Worm (Caenorhabditis elegans) whole organism, L4 larva: ENCODE results near the gene C06G1.1.

Experiments used
- F10B5.3 ChIP-seq: sonication (generic microtip); optimal IDR thresholded peaks from 2 replicates; lab custom pipeline; 2016; ENCODE audit warnings: mild to moderate bottlenecking, missing genetic modification characterization, missing compliant biosample characterization
- F26F4.8 ChIP-seq: fragments of 200-800 bp; sonication (Bioruptor generic); conservative IDR thresholded peaks from 2 replicates; pipeline ENCODE4 v1.3.6; 2022; ENCODE audit warnings: missing genetic modification characterization, missing compliant biosample characterization
- F49E8.2 ChIP-seq: sonication (generic microtip); optimal IDR thresholded peaks from 2 replicates; lab custom pipeline; 2016; ENCODE audit warnings: missing compliant biosample characterization, mild to moderate bottlenecking, missing genetic modification characterization, borderline replicate concordance
- T26A8.4 ChIP-seq: fragments of 200-800 bp; sonication (Bioruptor generic); IDR thresholded peaks from 2 replicates; pipeline ENCODE4 v1.3.6; 2022; ENCODE audit warnings: missing genetic modification characterization, missing compliant biosample characterization
- Y105C5A.15 ChIP-seq: fragments of 200-800 bp; sonication (Bioruptor generic); IDR thresholded peaks from 2 replicates; pipeline ENCODE4 v1.3.6; 2022; ENCODE audit warnings: missing genetic modification characterization, missing compliant biosample characterization
- Y5F2A.4 ChIP-seq: fragments of 200-800 bp; sonication (Bioruptor generic); optimal IDR thresholded peaks from 2 replicates; lab custom pipeline; 2018; ENCODE audit warnings: mild to moderate bottlenecking, missing genetic modification characterization, missing compliant biosample characterization
- Y75B8A.6 ChIP-seq: fragments of 200-800 bp; sonication (Bioruptor generic); IDR thresholded peaks from 2 replicates; pipeline ENCODE4 v1.3.6; 2022; ENCODE audit warnings: missing genetic modification reagents, missing genetic modification characterization, missing compliant biosample characterization
- aha-1 ChIP-seq: fragments of 150-350 bp; peaks from one replicate; lab custom pipeline; 2014; ENCODE audit warnings: missing biosample characterization, missing genetic modification characterization
- ceh-82 ChIP-seq: sonication (generic microtip); optimal IDR thresholded peaks from 2 replicates; lab custom pipeline; 2017; ENCODE audit warnings: missing biosample characterization, missing genetic modification characterization
- cey-2 ChIP-seq: sonication (generic microtip); optimal IDR thresholded peaks from 3 replicates; lab custom pipeline; 2017; ENCODE audit warnings: missing genetic modification characterization, mild to moderate bottlenecking, missing compliant biosample characterization, antibody characterized with exemption, borderline replicate concordance; ENCODE audit not compliant: insufficient read depth
- daf-12 ChIP-seq: fragments of 150-350 bp; optimal IDR thresholded peaks from 2 replicates; lab custom pipeline; 2014; ENCODE audit warnings: missing biosample characterization, missing genetic modification reagents, missing genetic modification characterization
- dmd-6 ChIP-seq: fragments of 200-800 bp; sonication (Bioruptor generic); IDR thresholded peaks from 2 replicates; pipeline ENCODE4 v1.3.6; 2022; ENCODE audit warnings: missing genetic modification reagents, missing genetic modification characterization, missing compliant biosample characterization
- egl-43 ChIP-seq: fragments of 200-800 bp; sonication (Bioruptor generic); IDR thresholded peaks from 2 replicates; pipeline ENCODE4 v1.3.6; 2022; ENCODE audit warnings: missing genetic modification reagents, missing genetic modification characterization, missing compliant biosample characterization
- hlh-11 ChIP-seq: fragments of 200-800 bp; sonication (Bioruptor generic); optimal IDR thresholded peaks from 2 replicates; lab custom pipeline; 2018; ENCODE audit warnings: mild to moderate bottlenecking, missing genetic modification characterization, missing compliant biosample characterization
- hmg-1.1 ChIP-seq: fragments of 200-800 bp; sonication (Bioruptor generic); IDR thresholded peaks from 2 replicates; pipeline ENCODE4 v1.3.6; 2022; ENCODE audit warnings: missing genetic modification reagents, missing genetic modification characterization, missing compliant biosample characterization
- lin-29 ChIP-seq: fragments of 200-800 bp; sonication (Bioruptor generic); IDR thresholded peaks from 2 replicates; pipeline ENCODE4 v1.3.6; 2022; ENCODE audit warnings: missing genetic modification reagents, missing genetic modification characterization, missing compliant biosample characterization
- lin-39 ChIP-seq: fragments of 150-350 bp; optimal IDR thresholded peaks from 2 replicates; lab custom pipeline; 2014; ENCODE audit warnings: missing biosample characterization, missing genetic modification reagents, missing genetic modification characterization
- madf-9 ChIP-seq: fragments of 200-800 bp; sonication (Bioruptor generic); conservative IDR thresholded peaks from 2 replicates; pipeline ENCODE4 v1.3.6; 2022; ENCODE audit warnings: missing genetic modification reagents, missing genetic modification characterization, missing compliant biosample characterization
- mxl-3 ChIP-seq: fragments of 200-800 bp; sonication (Bioruptor generic); optimal IDR thresholded peaks from 2 replicates; lab custom pipeline; 2018; ENCODE audit warnings: mild to moderate bottlenecking, missing genetic modification characterization, missing compliant biosample characterization
- nhr-10 ChIP-seq: fragments of 150-350 bp; optimal IDR thresholded peaks from 2 replicates; lab custom pipeline; 2014; ENCODE audit warnings: missing biosample characterization, missing genetic modification characterization
- nhr-28 ChIP-seq: fragments of 150-350 bp; optimal IDR thresholded peaks from 2 replicates; lab custom pipeline; 2014; ENCODE audit warnings: missing biosample characterization, missing genetic modification characterization
- nhr-42 ChIP-seq: fragments of 200-800 bp; sonication (Bioruptor generic); IDR thresholded peaks from 2 replicates; pipeline ENCODE4 v1.3.6; 2022; ENCODE audit warnings: missing genetic modification characterization, missing compliant biosample characterization
- nhr-48 ChIP-seq: sonication (generic microtip); optimal IDR thresholded peaks from 2 replicates; lab custom pipeline; 2016; ENCODE audit warnings: mild to moderate bottlenecking, missing genetic modification characterization, missing compliant biosample characterization
- nhr-6 ChIP-seq: fragments of 150-350 bp; optimal IDR thresholded peaks from 2 replicates; lab custom pipeline; 2014; ENCODE audit warnings: missing biosample characterization, missing genetic modification characterization
- rbr-2 ChIP-seq: sonication (generic microtip); optimal IDR thresholded peaks from 2 replicates; lab custom pipeline; 2016; ENCODE audit warnings: missing genotype, missing genetic modification characterization, missing compliant biosample characterization
- saeg-2 ChIP-seq: fragments of 200-800 bp; sonication (Bioruptor generic); IDR thresholded peaks from 2 replicates; pipeline ENCODE4 v1.3.6; 2022; ENCODE audit warnings: missing genetic modification reagents, missing genetic modification characterization, missing compliant biosample characterization
- set-16 ChIP-seq: fragments of 200-800 bp; sonication (Bioruptor generic); IDR thresholded peaks from 2 replicates; pipeline ENCODE4 v1.3.6; 2022; ENCODE audit warnings: missing genetic modification reagents, missing genetic modification characterization, missing compliant biosample characterization
- snpc-1.2 ChIP-seq: fragments of 200-800 bp; sonication (Bioruptor generic); IDR thresholded peaks from 2 replicates; pipeline ENCODE4 v1.3.6; 2022; ENCODE audit warnings: missing genetic modification reagents, missing genetic modification characterization, missing compliant biosample characterization
- spr-1 ChIP-seq: sonication (generic microtip); optimal IDR thresholded peaks from 2 replicates; lab custom pipeline; 2016; ENCODE audit warnings: mild to moderate bottlenecking, missing genetic modification characterization, missing compliant biosample characterization
- unc-62 ChIP-seq, 3 experiments: fragments of 150-350 bp in 1 of 3; sonication (generic microtip); optimal IDR thresholded peaks in 2 of 3; peaks in 1 of 3; 1 replicate in 1 of 3; 2 replicates in 2 of 3; lab custom pipeline; 2014 to 2017; ENCODE audit warnings: missing biosample characterization in 3 of 3, missing genetic modification characterization in 3 of 3, missing genetic modification reagents in 3 of 3, missing genotype in 1 of 3
- vab-7 ChIP-seq: fragments of 200-800 bp; sonication (Bioruptor generic); IDR thresholded peaks from 2 replicates; pipeline ENCODE4 v1.3.6; 2022; ENCODE audit warnings: missing genetic modification reagents, missing genetic modification characterization, missing compliant biosample characterization
- zag-1 ChIP-seq: fragments of 150-350 bp; optimal IDR thresholded peaks from 2 replicates; lab custom pipeline; 2014; ENCODE audit warnings: missing biosample characterization, missing genetic modification characterization
- ztf-7 ChIP-seq: fragments of 150-350 bp; optimal IDR thresholded peaks from 2 replicates; lab custom pipeline; 2014; ENCODE audit warnings: missing biosample characterization, missing genetic modification characterization

C06G1.1 gene

DNA sequence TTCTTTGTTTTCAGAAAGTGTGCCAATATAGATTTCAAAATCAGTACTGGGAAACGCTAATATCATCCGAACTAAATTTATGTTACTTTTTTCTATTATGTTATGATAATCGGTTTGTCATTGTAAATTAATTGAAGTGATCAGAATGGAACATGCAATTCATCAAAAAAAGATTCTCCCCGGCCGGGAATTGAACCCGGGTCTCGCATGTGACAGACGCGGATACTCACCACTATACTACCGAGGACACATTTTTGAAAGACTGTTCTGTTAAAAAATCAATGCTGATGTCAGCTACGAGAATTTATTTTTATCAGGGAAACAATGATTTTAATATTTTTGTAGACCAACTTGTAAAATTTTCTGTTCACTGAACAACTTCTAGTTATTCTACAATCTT, 14.0 kb upstream of the C06G1.1 start (continued):
- peak; percentile 17 for TF ChIP-seq F10B5.3
- TF ChIP-seq hmg-1.1 (GFP tag; lab: Robert Waterston, UW): 0 out of 2 replicates have a peak, but pooled peaks have one; percentile 23
- TF ChIP-seq zag-1: no peak
- TF ChIP-seq madf-9 (GFP tag; lab: Robert Waterston, UW): peak; percentile 60; the same call in 1 of the 2 replicates

DNA sequence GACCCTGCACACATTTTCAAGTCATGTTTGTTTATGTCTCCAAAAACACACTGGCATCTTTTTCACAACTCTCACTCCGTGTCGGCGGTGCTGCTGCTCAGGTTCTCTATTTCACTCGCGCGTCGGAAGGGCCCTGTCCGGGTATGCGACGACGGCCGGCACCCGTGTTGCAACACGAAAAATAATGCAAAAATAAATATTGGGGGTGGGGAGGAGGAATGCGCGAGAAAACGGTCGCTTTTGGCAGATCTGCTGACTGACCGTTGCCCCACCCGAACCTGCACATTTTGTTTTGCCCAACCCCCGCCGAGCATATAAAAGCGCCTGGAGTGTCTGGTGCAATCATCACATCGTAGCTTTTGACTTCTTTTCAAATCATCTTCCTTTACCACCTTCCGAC, 11.7 kb upstream of the C06G1.1 start, which contains the start of gene cpg-19:
Gene cpg-19 (plus strand): TSS at position 341 of the 400 bp plus-strand sequence.
- TF ChIP-seq nhr-42 (GFP tag; lab: Robert Waterston, UW) (0 out of 2 replicates have a peak, but pooled peaks have one; percentile 14), nhr-10 (tag; lab: Kevin White, UChicago) (no peak), set-16 (GFP tag; lab: Robert Waterston, UW) (peak; percentile 60)

DNA sequence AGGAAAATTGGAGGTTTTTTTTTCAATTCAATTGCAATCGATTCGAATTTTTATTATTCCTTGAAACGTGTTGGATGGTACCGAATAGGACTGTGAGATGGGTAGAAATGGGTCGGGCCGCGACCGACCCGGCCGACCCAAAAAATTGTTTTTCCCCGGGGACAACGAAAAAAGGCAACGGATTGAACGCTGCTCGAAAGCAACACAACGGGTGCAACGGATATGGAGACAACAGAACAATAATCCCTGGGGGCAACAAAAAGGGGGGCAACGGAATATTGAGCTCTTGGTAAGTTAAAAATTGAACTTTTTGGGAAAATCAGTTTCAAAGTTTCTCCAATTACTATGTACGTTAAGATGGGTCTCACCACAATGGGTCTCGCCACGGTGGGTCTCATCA, 9.9 kb upstream of the C06G1.1 start:
- TF ChIP-seq Y75B8A.6 (GFP tag; lab: Robert Waterston, UW) (no peak), F49E8.2 (tag; lab: Kevin White, UChicago) (no peak), Y105C5A.15 (GFP tag; lab: Robert Waterston, UW) (no peak), nhr-6 (tag; lab: Kevin White, UChicago) (no peak), lin-29 (GFP tag; lab: Robert Waterston, UW) (no peak), rbr-2 (tag; lab: Kevin White, UChicago) (no peak), unc-62 (GFP tag; optimal IDR thresholded peaks at IDR 0.05 in 1 of 2; lab: Kevin White, UChicago) (peak in 1 of 2 experiments; percentile 64), unc-62 (tag; optimal IDR thresholded peaks at IDR 0.05; lab: Kevin White, UChicago) (no peak), aha-1 (tag; lab: Kevin White, UChicago) (peak; percentile 16)

DNA sequence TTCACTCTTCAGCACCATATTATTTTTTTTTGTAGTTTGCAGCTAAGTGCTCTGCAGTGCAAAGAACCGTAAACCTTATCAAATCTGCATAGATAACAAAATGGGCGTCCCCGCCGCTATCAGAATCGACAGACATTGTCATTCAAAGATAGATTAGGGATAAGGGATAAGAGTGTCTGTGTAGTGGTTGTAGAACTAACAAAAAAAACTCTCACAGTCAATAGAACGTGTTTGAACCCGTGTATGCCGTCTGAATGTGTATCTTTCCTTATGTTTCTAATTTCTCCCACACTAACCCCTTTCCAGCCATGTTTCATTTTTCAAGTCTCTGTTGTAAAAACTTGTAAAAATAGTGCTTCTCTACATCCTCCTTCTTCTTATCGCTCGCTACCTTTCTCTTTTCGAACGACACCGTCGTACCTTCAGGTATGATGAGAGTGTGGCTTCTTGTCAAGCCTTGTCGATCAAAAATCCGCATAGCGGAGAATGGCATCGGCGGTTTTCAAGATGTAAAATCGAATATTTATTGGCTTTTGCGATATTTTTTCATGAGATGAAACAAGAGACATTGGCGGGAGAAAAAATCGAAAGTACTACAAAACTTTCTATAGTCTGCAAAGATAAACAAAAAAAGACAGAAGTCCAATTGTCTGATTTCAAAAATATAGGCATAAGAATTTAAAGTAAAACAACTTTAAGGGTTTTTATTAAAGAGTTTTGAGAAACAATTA, 7.9 kb upstream of the C06G1.1 start:
- TF ChIP-seq dmd-6 (GFP tag; lab: Robert Waterston, UW) (no peak), F26F4.8 (GFP tag; lab: Robert Waterston, UW) (no peak), aha-1 (tag; lab: Kevin White, UChicago) (peak; percentile 70), mxl-3 (GFP tag; lab: Kevin White, UChicago) (peak; percentile 62), F49E8.2 (tag; lab: Kevin White, UChicago) (no peak), cey-2 (tag; lab: Kevin White, UChicago) (no peak), nhr-48 (tag; lab: Kevin White, UChicago) (peak; percentile 34), unc-62 (GFP tag; optimal IDR thresholded peaks at IDR 0.05 in 1 of 2; lab: Kevin White, UChicago) (peak in 1 of 2 experiments; percentile 69), unc-62 (tag; optimal IDR thresholded peaks at IDR 0.05; lab: Kevin White, UChicago) (no peak), nhr-28 (tag; lab: Kevin White, UChicago) (peak; percentile 5), saeg-2 (no peak), T26A8.4 (no peak), daf-12 (no peak), snpc-1.2 (GFP tag; lab: Robert Waterston, UW) (no peak)

DNA sequence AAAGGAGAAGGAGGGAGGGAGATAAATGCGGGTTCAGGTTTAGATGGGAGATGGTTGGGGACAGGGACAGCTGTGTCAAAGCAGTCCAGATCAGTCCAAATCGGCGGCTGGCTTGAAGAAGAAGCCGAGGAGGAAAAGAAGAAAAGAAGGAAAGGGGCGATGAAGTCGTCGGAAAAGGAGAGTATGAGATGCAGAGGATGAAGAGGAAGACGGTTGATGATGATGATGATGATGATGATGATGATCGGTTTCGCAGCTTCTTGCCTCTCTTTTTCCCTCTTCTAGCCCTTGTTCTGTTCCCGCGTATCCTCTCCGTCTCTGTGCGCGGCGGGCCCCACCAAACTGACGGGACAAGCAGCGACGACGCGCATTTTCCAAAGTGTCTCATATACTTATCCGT, 6.3 kb upstream of the C06G1.1 start:
- TF ChIP-seq ztf-7: no peak
- peak; percentile 26 for TF ChIP-seq hlh-11 (tag; lab: Kevin White, UChicago)
- TF ChIP-seq ceh-82: no peak
- no peak for TF ChIP-seq egl-43 (GFP tag; lab: Robert Waterston, UW)
- TF ChIP-seq dmd-6 (GFP tag; lab: Robert Waterston, UW): no peak
- peak; percentile 50 for TF ChIP-seq mxl-3 (GFP tag; lab: Kevin White, UChicago)
- TF ChIP-seq Y5F2A.4 (GFP tag; lab: Kevin White, UChicago): no peak
- TF ChIP-seq lin-39 (tag; lab: Kevin White, UChicago): no peak
- TF ChIP-seq set-16 (GFP tag; lab: Robert Waterston, UW): peak; percentile 62
- no peak for TF ChIP-seq spr-1
- no peak for TF ChIP-seq unc-62 (GFP tag; optimal IDR thresholded peaks at IDR 0.05 in 1 of 2; lab: Kevin White, UChicago)
- no peak for TF ChIP-seq unc-62 (tag; optimal IDR thresholded peaks at IDR 0.05; lab: Kevin White, UChicago)
- no peak for TF ChIP-seq vab-7 (GFP tag; lab: Robert Waterston, UW)
- TF ChIP-seq, all 104 proteins: peak for 3
